Worm (Caenorhabditis elegans): ENCODE measurements around the gene dnc-2.

dnc-2 gene

ce11 chrIII:5931433-5931994 is 6.0 kb upstream of the dnc-2 start, which contains the start of gene EGAP1.5:
Gene EGAP1.5 (plus strand): TSS chrIII:5931721.
- TF ChIP-seq ztf-29 (GFP tag; IDR thresholded peaks at IDR 0.05) (no peak), med-1 (GFP tag; optimal IDR thresholded peaks at IDR 0.05; ENCODE audit: insufficient read depth) (no peak), cog-1 (tag; optimal IDR thresholded peaks at IDR 0.05) (no peak), tab-1 (GFP tag; IDR thresholded peaks at IDR 0.05) (0 out of 2 replicates have a peak, but pooled peaks have one; percentile 23)

ce11 chrIII:5930659-5931058 is 5.1 kb upstream of the dnc-2 start:
- TF ChIP-seq cog-1 (tag; optimal IDR thresholded peaks at IDR 0.05): no peak
- no peak for TF ChIP-seq ref-1 (GFP tag; conservative IDR thresholded peaks at IDR 0.05)
- TF ChIP-seq ztf-23 (GFP tag; IDR thresholded peaks at IDR 0.05): no peak
- no peak for TF ChIP-seq klf-2 (GFP tag; conservative IDR thresholded peaks at IDR 0.05)
- TF ChIP-seq flt-1 (GFP tag; IDR thresholded peaks at IDR 0.05): no peak
- no peak for TF ChIP-seq T22C8.4 (GFP tag; IDR thresholded peaks at IDR 0.05)
- TF ChIP-seq med-1 (GFP tag; optimal IDR thresholded peaks at IDR 0.05; ENCODE audit: insufficient read depth): no peak
- no peak for TF ChIP-seq tab-1 (GFP tag; IDR thresholded peaks at IDR 0.05)
- no peak for TF ChIP-seq ztf-29 (GFP tag; IDR thresholded peaks at IDR 0.05)

- TF ChIP-seq klf-2 (GFP tag; conservative IDR thresholded peaks at IDR 0.05) (no peak), tab-1 (GFP tag; IDR thresholded peaks at IDR 0.05) (no peak), ztf-29 (GFP tag; IDR thresholded peaks at IDR 0.05) (no peak), ref-1 (GFP tag; conservative IDR thresholded peaks at IDR 0.05) (no peak), T22C8.4 (GFP tag; IDR thresholded peaks at IDR 0.05) (no peak), ztf-23 (GFP tag; IDR thresholded peaks at IDR 0.05) (no peak), med-1 (GFP tag; optimal IDR thresholded peaks at IDR 0.05; ENCODE audit: insufficient read depth) (no peak), flt-1 (GFP tag; IDR thresholded peaks at IDR 0.05) (no peak), cog-1 (tag; optimal IDR thresholded peaks at IDR 0.05) (no peak)
These were observed 3.3 kb downstream of the dnc-2 start for ce11 chrIII:5922236-5922635.

DNA sequence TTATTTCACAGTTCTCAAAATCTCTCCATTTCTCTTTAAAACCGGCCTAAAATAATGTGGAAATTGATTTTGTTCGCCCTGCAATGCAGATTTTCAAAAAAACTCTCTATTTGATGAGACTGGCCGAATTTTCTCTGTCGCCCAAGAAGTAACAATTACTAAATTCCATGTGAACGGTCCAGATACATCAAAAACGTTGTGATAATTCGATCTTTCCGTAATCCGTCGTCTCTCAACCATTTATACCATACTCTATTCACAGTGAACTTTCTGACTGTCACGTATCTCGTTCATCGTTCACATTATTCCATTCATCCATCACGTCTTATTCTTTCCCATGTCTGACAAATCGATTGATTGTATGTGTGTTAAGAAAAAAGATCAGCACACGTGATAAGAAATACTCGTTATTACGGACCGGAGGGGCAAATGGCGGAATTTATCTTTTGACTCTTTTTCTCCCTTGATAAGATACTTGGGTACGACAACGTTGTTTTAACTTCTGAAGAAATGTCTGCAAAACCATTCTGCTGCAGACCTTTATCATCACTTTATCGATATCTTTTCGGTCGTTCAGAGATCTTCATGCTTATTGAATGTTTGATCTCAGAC is 4.4 kb downstream of the dnc-2 start:
- TF ChIP-seq tab-1 (GFP tag; IDR thresholded peaks at IDR 0.05): no peak
- TF ChIP-seq med-1 (GFP tag; optimal IDR thresholded peaks at IDR 0.05; ENCODE audit: insufficient read depth): no peak
- no peak for TF ChIP-seq flt-1 (GFP tag; IDR thresholded peaks at IDR 0.05)
- TF ChIP-seq T22C8.4 (GFP tag; IDR thresholded peaks at IDR 0.05): no peak
- no peak for TF ChIP-seq ztf-29 (GFP tag; IDR thresholded peaks at IDR 0.05)
- no peak for TF ChIP-seq ztf-23 (GFP tag; IDR thresholded peaks at IDR 0.05)
- no peak for TF ChIP-seq ref-1 (GFP tag; conservative IDR thresholded peaks at IDR 0.05)
- TF ChIP-seq cog-1 (tag; optimal IDR thresholded peaks at IDR 0.05): no peak
- no peak for TF ChIP-seq klf-2 (GFP tag; conservative IDR thresholded peaks at IDR 0.05)

ce11 chrIII:5919799-5920387 is 5.7 kb downstream of the dnc-2 start, which contains the start of the genes tdo-2 and C28H8.2:
Gene tdo-2 (minus strand): TSS chrIII:5919955.
Gene C28H8.2 (plus strand): TSS chrIII:5920322.
- TF ChIP-seq ref-1 (GFP tag; conservative IDR thresholded peaks at IDR 0.05) (no peak), cog-1 (tag; optimal IDR thresholded peaks at IDR 0.05) (no peak), T22C8.4 (GFP tag; IDR thresholded peaks at IDR 0.05) (no peak), med-1 (GFP tag; optimal IDR thresholded peaks at IDR 0.05; ENCODE audit: insufficient read depth) (no peak), klf-2 (GFP tag; conservative IDR thresholded peaks at IDR 0.05) (no peak), ztf-29 (GFP tag; IDR thresholded peaks at IDR 0.05) (no peak), ztf-23 (GFP tag; IDR thresholded peaks at IDR 0.05) (no peak), flt-1 (GFP tag; IDR thresholded peaks at IDR 0.05) (no peak)

ce11 chrIII:5917365-5917958 is 8.1 kb downstream of the dnc-2 start:
- TF ChIP-seq klf-2 (GFP tag; conservative IDR thresholded peaks at IDR 0.05) (no peak), flt-1 (GFP tag; IDR thresholded peaks at IDR 0.05) (no peak), T22C8.4 (GFP tag; IDR thresholded peaks at IDR 0.05) (no peak), tab-1 (GFP tag; IDR thresholded peaks at IDR 0.05) (no peak), cog-1 (tag; optimal IDR thresholded peaks at IDR 0.05) (no peak), ztf-23 (GFP tag; IDR thresholded peaks at IDR 0.05) (no peak), ref-1 (GFP tag; conservative IDR thresholded peaks at IDR 0.05) (no peak), ztf-29 (GFP tag; IDR thresholded peaks at IDR 0.05) (no peak), med-1 (GFP tag; optimal IDR thresholded peaks at IDR 0.05; ENCODE audit: insufficient read depth) (no peak)

- no peak for TF ChIP-seq flt-1 (GFP tag; IDR thresholded peaks at IDR 0.05)
- TF ChIP-seq ztf-29 (GFP tag; IDR thresholded peaks at IDR 0.05): no peak
- TF ChIP-seq T22C8.4 (GFP tag; IDR thresholded peaks at IDR 0.05): no peak
- no peak for TF ChIP-seq tab-1 (GFP tag; IDR thresholded peaks at IDR 0.05)
- no peak for TF ChIP-seq med-1 (GFP tag; optimal IDR thresholded peaks at IDR 0.05; ENCODE audit: insufficient read depth)
These were observed 9.6 kb downstream of the dnc-2 start for ce11 chrIII:5915926-5916325.

DNA sequence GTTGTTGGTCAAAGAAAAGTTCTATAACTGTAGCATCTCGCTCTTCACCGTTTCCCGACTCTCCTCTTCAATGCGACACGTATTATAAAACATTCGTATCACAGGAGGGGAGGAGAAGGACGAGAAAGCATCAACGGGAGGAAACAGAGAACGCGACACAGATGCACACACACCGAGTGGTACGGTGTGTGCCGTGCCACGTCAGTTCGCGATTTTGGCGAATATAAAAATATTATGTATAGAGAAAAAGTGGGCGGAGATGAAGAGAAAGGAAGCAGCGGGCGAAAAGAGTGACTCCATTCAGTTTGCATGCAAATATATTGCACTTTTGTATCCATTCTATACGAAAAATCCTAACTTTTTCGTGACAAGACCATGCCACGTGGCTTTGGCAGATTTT is 10.8 kb downstream of the dnc-2 start:
- TF ChIP-seq med-1 (GFP tag; optimal IDR thresholded peaks at IDR 0.05; ENCODE audit: insufficient read depth) (no peak), ztf-29 (GFP tag; IDR thresholded peaks at IDR 0.05) (no peak), tab-1 (GFP tag; IDR thresholded peaks at IDR 0.05) (no peak), flt-1 (GFP tag; IDR thresholded peaks at IDR 0.05) (no peak), ref-1 (GFP tag; conservative IDR thresholded peaks at IDR 0.05) (no peak), T22C8.4 (GFP tag; IDR thresholded peaks at IDR 0.05) (no peak), cog-1 (tag; optimal IDR thresholded peaks at IDR 0.05) (no peak), klf-2 (GFP tag; conservative IDR thresholded peaks at IDR 0.05) (no peak), ztf-23 (GFP tag; IDR thresholded peaks at IDR 0.05) (no peak)

DNA sequence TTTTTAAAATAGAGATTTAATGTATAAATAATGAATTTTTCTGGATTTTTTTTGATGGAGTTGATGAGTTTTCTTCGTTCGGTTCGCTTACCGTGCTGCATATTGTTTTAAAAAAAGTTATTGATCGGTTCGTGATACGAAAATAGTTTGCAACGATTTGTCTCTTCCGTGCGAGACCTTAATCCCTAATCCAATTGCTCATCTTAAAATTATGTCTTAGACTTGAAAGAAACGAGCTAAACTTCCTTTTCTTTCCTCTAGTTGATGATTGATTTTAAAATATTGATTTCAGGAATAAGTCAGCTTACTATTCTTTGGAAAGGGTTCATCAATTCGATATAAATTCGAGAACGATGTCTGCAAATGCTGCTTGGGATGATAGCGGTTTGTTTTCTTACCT is 17.1 kb downstream of the dnc-2 start, which contains the start of gene C28H8.3:
TSS of gene C28H8.3 (plus strand) at position 293 of the 400 bp plus-strand sequence.
- TF ChIP-seq ztf-29 (GFP tag; IDR thresholded peaks at IDR 0.05) (no peak), flt-1 (GFP tag; IDR thresholded peaks at IDR 0.05) (no peak), cog-1 (tag; optimal IDR thresholded peaks at IDR 0.05) (no peak), ref-1 (GFP tag; conservative IDR thresholded peaks at IDR 0.05) (no peak), med-1 (GFP tag; optimal IDR thresholded peaks at IDR 0.05; ENCODE audit: insufficient read depth) (no peak), ztf-23 (GFP tag; IDR thresholded peaks at IDR 0.05) (no peak), tab-1 (GFP tag; IDR thresholded peaks at IDR 0.05) (no peak), T22C8.4 (GFP tag; IDR thresholded peaks at IDR 0.05) (no peak), klf-2 (GFP tag; conservative IDR thresholded peaks at IDR 0.05) (no peak)

Data from whole organism, midembryonic.